Worm (Caenorhabditis elegans): ENCODE data around the gene M05D6.9.

DNA sequence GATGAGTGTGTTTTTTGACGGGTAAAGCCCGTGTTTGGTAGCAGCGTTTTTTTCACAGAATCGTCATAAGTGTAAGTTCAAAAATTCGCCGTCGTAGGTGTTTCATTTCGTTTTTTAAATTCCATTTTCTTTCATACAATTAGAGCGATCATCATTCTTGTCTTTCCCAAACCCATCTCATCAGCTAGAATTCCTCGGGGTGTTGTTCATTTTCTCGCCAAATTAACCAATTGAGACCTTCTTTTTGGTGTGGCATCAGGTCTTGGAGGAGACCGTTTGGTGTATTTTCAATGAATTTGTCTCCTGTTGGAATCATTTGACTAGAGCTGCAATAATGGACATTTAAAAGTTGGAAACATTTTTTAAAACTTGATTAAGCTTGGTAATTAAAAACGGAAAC lies 21.2 kb upstream of the M05D6.9 start:
- no peak for TF ChIP-seq cog-1 (tag; optimal IDR thresholded peaks at IDR 0.05)
- no peak for TF ChIP-seq med-1 (GFP tag; optimal IDR thresholded peaks at IDR 0.05; ENCODE audit: insufficient read depth)
- no peak for TF ChIP-seq ref-1 (GFP tag; conservative IDR thresholded peaks at IDR 0.05)
- TF ChIP-seq tab-1 (GFP tag; IDR thresholded peaks at IDR 0.05): no peak
- TF ChIP-seq ztf-29 (GFP tag; IDR thresholded peaks at IDR 0.05): no peak

All from whole organism, midembryonic.